Worm (Caenorhabditis elegans): ENCODE results near the gene emb-27.

- TF ChIP-seq nhr-2 (tag; optimal IDR thresholded peaks at IDR 0.05): no peak
- no peak for TF ChIP-seq pha-4 (tag; optimal IDR thresholded peaks at IDR 0.05)
- TF ChIP-seq tbx-8 (GFP tag; optimal IDR thresholded peaks at IDR 0.05): no peak
- TF ChIP-seq nhr-76 (tag; optimal IDR thresholded peaks at IDR 0.05): no peak
- TF ChIP-seq unc-62 (GFP tag; optimal IDR thresholded peaks at IDR 0.05): no peak
- TF ChIP-seq blmp-1 (tag; optimal IDR thresholded peaks at IDR 0.05): no peak
- TF ChIP-seq nhr-28 (tag; optimal IDR thresholded peaks at IDR 0.05): no peak
- no peak for TF ChIP-seq nhr-12 (tag; optimal IDR thresholded peaks at IDR 0.05)
- TF ChIP-seq flh-1 (GFP tag; optimal IDR thresholded peaks at IDR 0.05): no peak
- no peak for TF ChIP-seq snpc-4 (tag; optimal IDR thresholded peaks at IDR 0.05)
- TF ChIP-seq nhr-237 (tag; optimal IDR thresholded peaks at IDR 0.05): no peak
- no peak for TF ChIP-seq lin-13 (tag; optimal IDR thresholded peaks at IDR 0.05)
Observed at ce11 chrII:8178614-8179013, 16.6 kb upstream of the emb-27 start.
